Worm (Caenorhabditis elegans): Measurements from ENCODE around the gene glrx-5.
"Not testable (repeated sequence)": the region's sequence is repeated elsewhere in the genome, so short reads cannot be mapped to it uniquely, and the experiment has no call there.

The glrx-5 gene

ce11 chrIII:12398468-12398867, 24.8 kb upstream of the glrx-5 start:
- TF ChIP-seq jun-1 (tag; optimal IDR thresholded peaks at IDR 0.05): no peak
- TF ChIP-seq ceh-90 (tag; optimal IDR thresholded peaks at IDR 0.05): no peak
- TF ChIP-seq fkh-10 (GFP tag; optimal IDR thresholded peaks at IDR 0.05): no peak
- no peak for TF ChIP-seq mab-9 (GFP tag; IDR thresholded peaks at IDR 0.05)
- TF ChIP-seq aha-1 (tag; optimal IDR thresholded peaks at IDR 0.05): no peak
- TF ChIP-seq efl-1 (optimal IDR thresholded peaks at IDR 0.05): no peak
- peak in 1 of 2 experiments; percentile 49 for TF ChIP-seq efl-1 (GFP tag; optimal IDR thresholded peaks at IDR 0.05 in 1 of 2)

- TF ChIP-seq lin-14 (GFP tag; optimal IDR thresholded peaks at IDR 0.05): no peak
- TF ChIP-seq efl-1 (optimal IDR thresholded peaks at IDR 0.05): no peak
- peak in 1 of 2 experiments; percentile 42 for TF ChIP-seq efl-1 (GFP tag; optimal IDR thresholded peaks at IDR 0.05 in 1 of 2)
These were observed 21.4 kb upstream of the glrx-5 start, which contains the start of gene Y49E10.10 for ce11 chrIII:12395085-12395484. Y49E10.10 (plus strand) TSS chrIII:12395465.

- TF ChIP-seq C04F5.9 (tag; optimal IDR thresholded peaks at IDR 0.05) (no peak), fkh-8 (tag; optimal IDR thresholded peaks at IDR 0.05) (no peak), snpc-4 (tag; optimal IDR thresholded peaks at IDR 0.05) (no peak), unc-86 (tag; optimal IDR thresholded peaks at IDR 0.05) (no peak), unc-98 (GFP tag; IDR thresholded peaks at IDR 0.05) (no peak), efl-1 (optimal IDR thresholded peaks at IDR 0.05) (no peak), efl-1 (GFP tag; optimal IDR thresholded peaks at IDR 0.05 in 1 of 2) (peak in 1 of 2 experiments; percentile 27), mep-1 (tag; optimal IDR thresholded peaks at IDR 0.05) (no peak), dsc-1 (tag; optimal IDR thresholded peaks at IDR 0.05) (no peak)
These were observed 14.4 kb upstream of the glrx-5 start for ce11 chrIII:12388106-12388505.

ce11 chrIII:12386597-12386996, 12.9 kb upstream of the glrx-5 start, which contains the start of gene Y49E10.30:
Y49E10.30 (plus strand) TSS chrIII:12386897.
- TF ChIP-seq efl-3, ceh-8, ces-1 (GFP tag; optimal IDR thresholded peaks at IDR 0.05): not testable (repeated sequence)

ce11 chrIII:12383709-12384108, 10.1 kb upstream of the glrx-5 start, which contains the start of gene Y49E10.4:
Y49E10.4 (minus strand) TSS chrIII:12383809.
- TF ChIP-seq nhr-71, nhr-77, sptf-1 (tag; optimal IDR thresholded peaks at IDR 0.05): not testable (repeated sequence)

- TF ChIP-seq nhr-71 (tag; optimal IDR thresholded peaks at IDR 0.05) (no peak), lin-14 (GFP tag; optimal IDR thresholded peaks at IDR 0.05) (no peak), efl-3 (GFP tag; optimal IDR thresholded peaks at IDR 0.05) (no peak), blmp-1 (tag; optimal IDR thresholded peaks at IDR 0.05) (peak; percentile 25), C16A3.4 (tag; optimal IDR thresholded peaks at IDR 0.05) (peak; percentile 43), ets-5 (GFP tag; IDR thresholded peaks at IDR 0.05) (no peak), unc-130 (tag; optimal IDR thresholded peaks at IDR 0.05) (no peak), snu-23 (GFP tag; optimal IDR thresholded peaks at IDR 0.05) (peak; percentile 48), egl-13 (tag; optimal IDR thresholded peaks at IDR 0.05) (no peak), pqm-1 (tag; optimal IDR thresholded peaks at IDR 0.05) (no peak), dsc-1 (tag; optimal IDR thresholded peaks at IDR 0.05) (peak; percentile 15), skn-1 (tag; optimal IDR thresholded peaks at IDR 0.05) (peak; percentile 62), C04F5.9 (tag; optimal IDR thresholded peaks at IDR 0.05) (no peak), ceh-82 (tag; optimal IDR thresholded peaks at IDR 0.05) (peak in 1 of 3 experiments; percentile 49), elt-2 (tag; optimal IDR thresholded peaks at IDR 0.05) (no peak), lin-15B (tag; optimal IDR thresholded peaks at IDR 0.05) (peak; percentile 42), sox-4 (tag; optimal IDR thresholded peaks at IDR 0.05) (no peak), F16B12.6 (tag; optimal IDR thresholded peaks at IDR 0.05) (peak; percentile 56), snpc-4 (tag; optimal IDR thresholded peaks at IDR 0.05) (no peak), nhr-90 (tag; optimal IDR thresholded peaks at IDR 0.05; ENCODE audit: poor library complexity) (peak; percentile 8), efl-1 (optimal IDR thresholded peaks at IDR 0.05) (peak; percentile 81 to 93), efl-1 (GFP tag; optimal IDR thresholded peaks at IDR 0.05 in 1 of 2) (peak; percentile 92 to 99), alr-1 (tag; optimal IDR thresholded peaks at IDR 0.05; ENCODE audit: borderline replicate concordance) (no peak), zip-4 (GFP tag; optimal IDR thresholded peaks at IDR 0.05) (no peak), nhr-85 (tag) (no peak), grh-1 (GFP tag; IDR thresholded peaks at IDR 0.05) (no peak), nhr-47 (tag; optimal IDR thresholded peaks at IDR 0.05) (peak; percentile 49), mep-1 (tag; optimal IDR thresholded peaks at IDR 0.05) (peak; percentile 43), unc-86 (tag; optimal IDR thresholded peaks at IDR 0.05) (no peak), jun-1 (tag; optimal IDR thresholded peaks at IDR 0.05) (no peak), lin-13 (GFP tag; optimal IDR thresholded peaks at IDR 0.05) (peak; percentile 21)
These were observed 3.6 kb upstream of the glrx-5 start, which contains the start of gene pph-4.2 for ce11 chrIII:12377198-12377662. pph-4.2 (minus strand) TSS chrIII:12377248.
